Fruit fly (Drosophila melanogaster) whole organism, embryonic: ENCODE data around the gene Mlc2.

Experiments
- Ada2b ChIP-seq: fragments of 200-800 bp; sonication (Bioruptor generic); IDR thresholded peaks from 2 replicates; pipeline ENCODE4 v1.3.6; 2022; ENCODE audit warnings: missing biosample characterization, missing genetic modification characterization
- Bdp1 ChIP-seq: fragments of 200-800 bp; sonication (Bioruptor generic); optimal IDR thresholded peaks from 3 replicates; lab custom pipeline; 2016; ENCODE audit warnings: missing biosample characterization, missing genetic modification characterization
- C15 ChIP-seq: fragments of 200-800 bp; sonication (Bioruptor generic); IDR thresholded peaks from 3 replicates; pipeline ENCODE4 v1.3.6; 2022; ENCODE audit warnings: missing biosample characterization, missing genetic modification characterization
- CG10147 ChIP-seq: fragments of 200-800 bp; sonication (Bioruptor generic); optimal IDR thresholded peaks from 2 replicates; lab custom pipeline; 2019; ENCODE audit warnings: missing biosample characterization, mild to moderate bottlenecking, missing genetic modification characterization, moderate library complexity
- CG10462 ChIP-seq: fragments of 200-800 bp; sonication (Bioruptor generic); optimal IDR thresholded peaks from 2 replicates; lab custom pipeline; 2016; ENCODE audit warnings: missing biosample characterization, missing genetic modification characterization
- CG11504 ChIP-seq: fragments of 200-800 bp; sonication (Bioruptor generic); optimal IDR thresholded peaks from 3 replicates; lab custom pipeline; 2019; ENCODE audit warnings: missing biosample characterization, mild to moderate bottlenecking, missing genetic modification characterization, moderate library complexity
- CG11695 ChIP-seq: fragments of 200-800 bp; sonication (Bioruptor generic); IDR thresholded peaks from 3 replicates; pipeline ENCODE4 v1.3.6; 2022; ENCODE audit warnings: missing biosample characterization, missing genetic modification characterization
- CG15073 ChIP-seq: fragments of 200-800 bp; sonication (Bioruptor generic); optimal IDR thresholded peaks from 2 replicates; lab custom pipeline; 2016; ENCODE audit warnings: missing biosample characterization, missing genetic modification characterization
- CG15514 ChIP-seq: fragments of 200-800 bp; sonication (Bioruptor generic); optimal IDR thresholded peaks from 3 replicates; lab custom pipeline; 2017; ENCODE audit warnings: missing biosample characterization, missing genetic modification characterization, mild to moderate bottlenecking, moderate library complexity, missing genetic modification reagents
- CG17568 ChIP-seq: fragments of 200-800 bp; sonication (Bioruptor generic); optimal IDR thresholded peaks from 2 replicates; lab custom pipeline; 2018; ENCODE audit warnings: missing biosample characterization, mild to moderate bottlenecking, missing genetic modification characterization, moderate library complexity
- CG17612 ChIP-seq: fragments of 200-800 bp; sonication (Bioruptor generic); IDR thresholded peaks from 2 replicates; pipeline ENCODE4 v1.3.6; 2022; ENCODE audit warnings: missing biosample characterization, missing genetic modification characterization
- CG1792 ChIP-seq: fragments of 200-800 bp; sonication (Bioruptor generic); optimal IDR thresholded peaks from 2 replicates; lab custom pipeline; 2016; ENCODE audit warnings: missing biosample characterization, missing genetic modification characterization
- CG3065 ChIP-seq: fragments of 200-800 bp; sonication (Bioruptor generic); optimal IDR thresholded peaks from 2 replicates; lab custom pipeline; 2016; ENCODE audit warnings: missing biosample characterization, missing genetic modification characterization
- CG3847 ChIP-seq: fragments of 200-800 bp; sonication (Bioruptor generic); IDR thresholded peaks from 2 replicates; pipeline ENCODE4 v1.3.6; 2022; ENCODE audit warnings: missing biosample characterization, missing genetic modification characterization
- CG5180 ChIP-seq: fragments of 200-800 bp; sonication (Bioruptor generic); optimal IDR thresholded peaks from 3 replicates; lab custom pipeline; 2017; ENCODE audit warnings: missing biosample characterization, missing genetic modification characterization, mild to moderate bottlenecking, moderate library complexity, missing genetic modification reagents
- CG7745 ChIP-seq: fragments of 200-800 bp; sonication (Bioruptor generic); optimal IDR thresholded peaks from 2 replicates; lab custom pipeline; 2018; ENCODE audit warnings: missing biosample characterization, mild to moderate bottlenecking, missing genetic modification characterization, moderate library complexity
- CG8944 ChIP-seq: fragments of 200-800 bp; sonication (Bioruptor generic); optimal IDR thresholded peaks from 3 replicates; lab custom pipeline; 2016; ENCODE audit warnings: missing biosample characterization, missing genetic modification characterization
- D19B ChIP-seq: fragments of 200-800 bp; sonication (Bioruptor generic); optimal IDR thresholded peaks from 2 replicates; lab custom pipeline; 2017; ENCODE audit warnings: missing biosample characterization, mild to moderate bottlenecking, missing genetic modification characterization
- Dref ChIP-seq: fragments of 200-800 bp; sonication (Bioruptor generic); IDR thresholded peaks from 2 replicates; pipeline ENCODE4 v1.3.6; 2022; ENCODE audit warnings: missing biosample characterization, missing genetic modification characterization
- Drgx ChIP-seq: fragments of 200-800 bp; sonication (Bioruptor generic); IDR thresholded peaks from 2 replicates; pipeline ENCODE4 v1.3.6; 2022; ENCODE audit warnings: missing biosample characterization, missing genetic modification characterization
- E2f2 ChIP-seq: fragments of 200-800 bp; sonication (Bioruptor generic); IDR thresholded peaks from 2 replicates; pipeline ENCODE4 v1.3.6; 2022; ENCODE audit warnings: missing biosample characterization, missing genetic modification characterization
- Mad ChIP-seq: fragments of 200-800 bp; sonication (Bioruptor generic); optimal IDR thresholded peaks from 2 replicates; lab custom pipeline; 2016; ENCODE audit warnings: missing biosample characterization, missing genetic modification characterization
- Max ChIP-seq: fragments of 200-800 bp; sonication (Bioruptor generic); optimal IDR thresholded peaks from 2 replicates; lab custom pipeline; 2016; ENCODE audit warnings: missing biosample characterization, mild to moderate bottlenecking, missing genetic modification characterization
- Mrtf ChIP-seq: fragments of 200-800 bp; sonication (Bioruptor generic); IDR thresholded peaks from 3 replicates; pipeline ENCODE4 v1.3.6; 2022; ENCODE audit warnings: missing biosample characterization, missing genetic modification characterization
- Myb ChIP-seq: fragments of 200-800 bp; sonication (Bioruptor generic); optimal IDR thresholded peaks from 2 replicates; lab custom pipeline; 2016; ENCODE audit warnings: missing biosample characterization, missing genetic modification characterization
- Nf-YA ChIP-seq: fragments of 200-800 bp; sonication (Bioruptor generic); IDR thresholded peaks from 2 replicates; pipeline ENCODE4 v1.3.6; 2022; ENCODE audit warnings: missing biosample characterization, missing genetic modification characterization
- Pdp1 ChIP-seq, 2 experiments: fragments of 200-800 bp; sonication (Bioruptor generic); optimal IDR thresholded peaks; 3 replicates each; lab custom pipeline; 2016; ENCODE audit warnings: missing biosample characterization in 2 of 2, missing genetic modification characterization in 2 of 2, mild to moderate bottlenecking in 1 of 2, moderate library complexity in 1 of 2
- Side ChIP-seq: fragments of 200-800 bp; sonication (Bioruptor generic); optimal IDR thresholded peaks from 2 replicates; lab custom pipeline; 2016; ENCODE audit warnings: missing biosample characterization, missing genetic modification characterization
- Trl ChIP-seq, 3 experiments: fragments of >200 bp in 2 of 3; fragments of 200-800 bp in 1 of 3; sonication (Bioruptor generic) in 1 of 3; optimal IDR thresholded peaks; 2 replicates in 1 of 3; 3 replicates in 2 of 3; lab custom pipeline; 2016 to 2017; ENCODE audit warnings: missing biosample characterization in 1 of 3, missing genetic modification characterization in 1 of 3
- YL-1 ChIP-seq: fragments of 200-800 bp; sonication (Bioruptor generic); optimal IDR thresholded peaks from 3 replicates; lab custom pipeline; 2017; ENCODE audit warnings: missing biosample characterization, mild to moderate bottlenecking, missing genetic modification characterization
- amos ChIP-seq: fragments of 200-800 bp; sonication (Bioruptor generic); IDR thresholded peaks from 2 replicates; pipeline ENCODE4 v1.3.6; 2022; ENCODE audit warnings: missing biosample characterization, missing genetic modification characterization; ENCODE audit not compliant: partially characterized antibody
- ara ChIP-seq: fragments of 200-800 bp; sonication (Bioruptor generic); IDR thresholded peaks from 2 replicates; pipeline ENCODE4 v1.3.6; 2022; ENCODE audit warnings: missing biosample characterization, missing genetic modification characterization
- ato ChIP-seq: fragments of 200-800 bp; sonication (Bioruptor generic); IDR thresholded peaks from 2 replicates; pipeline ENCODE4 v1.3.6; 2022; ENCODE audit warnings: missing biosample characterization, missing genetic modification characterization; ENCODE audit not compliant: partially characterized antibody
- bbx ChIP-seq: fragments of 200-800 bp; sonication (Bioruptor generic); IDR thresholded peaks from 2 replicates; pipeline ENCODE4 v1.3.6; 2022; ENCODE audit warnings: missing biosample characterization, missing genetic modification characterization; ENCODE audit not compliant: partially characterized antibody
- bowl ChIP-seq: fragments of 200-800 bp; sonication (Bioruptor generic); IDR thresholded peaks from 2 replicates; pipeline ENCODE4 v1.3.6; 2022; ENCODE audit warnings: missing biosample characterization, missing genetic modification characterization
- dimm ChIP-seq: fragments of 200-800 bp; sonication (Bioruptor generic); IDR thresholded peaks from 2 replicates; pipeline ENCODE4 v1.3.6; 2022; ENCODE audit warnings: missing biosample characterization, missing genetic modification characterization
- eyg ChIP-seq: fragments of 200-800 bp; sonication (Bioruptor generic); optimal IDR thresholded peaks from 3 replicates; lab custom pipeline; 2016; ENCODE audit warnings: missing biosample characterization, missing genetic modification characterization
- gem ChIP-seq: fragments of 200-800 bp; sonication (Bioruptor generic); optimal IDR thresholded peaks from 2 replicates; lab custom pipeline; 2019; ENCODE audit warnings: missing biosample characterization, mild to moderate bottlenecking, missing genetic modification characterization, moderate library complexity
- gfzf ChIP-seq: fragments of 200-800 bp; sonication (Bioruptor generic); optimal IDR thresholded peaks from 2 replicates; lab custom pipeline; 2016; ENCODE audit warnings: missing biosample characterization, mild to moderate bottlenecking, missing genetic modification characterization, moderate library complexity
- ken ChIP-seq: fragments of 200-800 bp; sonication (Bioruptor generic); IDR thresholded peaks from 3 replicates; pipeline ENCODE4 v1.3.6; 2022; ENCODE audit warnings: missing biosample characterization, missing genetic modification characterization
- nerfin-2 ChIP-seq: fragments of 200-800 bp; sonication (Bioruptor generic); IDR thresholded peaks from 2 replicates; pipeline ENCODE4 v1.3.6; 2022; ENCODE audit warnings: missing biosample characterization, missing genetic modification characterization; ENCODE audit not compliant: partially characterized antibody
- pb ChIP-seq: fragments of 200-800 bp; sonication (Bioruptor generic); optimal IDR thresholded peaks from 3 replicates; lab custom pipeline; 2016; ENCODE audit warnings: missing biosample characterization, missing genetic modification characterization
- pnt ChIP-seq: fragments of 200-800 bp; sonication (Bioruptor generic); optimal IDR thresholded peaks from 3 replicates; lab custom pipeline; 2016; ENCODE audit warnings: missing biosample characterization, missing genetic modification characterization
- repo ChIP-seq: fragments of 200-800 bp; sonication (Bioruptor generic); optimal IDR thresholded peaks from 2 replicates; lab custom pipeline; 2016; ENCODE audit warnings: missing biosample characterization, missing genetic modification characterization
- seq ChIP-seq: fragments of 200-800 bp; sonication (Bioruptor generic); IDR thresholded peaks from 2 replicates; pipeline ENCODE4 v1.3.6; 2022; ENCODE audit warnings: missing biosample characterization, missing genetic modification characterization
- sna ChIP-seq: fragments of 200-800 bp; sonication (Bioruptor generic); IDR thresholded peaks from 2 replicates; pipeline ENCODE4 v1.3.6; 2022; ENCODE audit warnings: missing biosample characterization, missing genetic modification characterization; ENCODE audit not compliant: partially characterized antibody
- ttk ChIP-seq: fragments of 200-800 bp; sonication (Bioruptor generic); IDR thresholded peaks from 2 replicates; pipeline ENCODE4 v2.1.2; 2022; ENCODE audit warnings: missing biosample characterization, missing genetic modification characterization
- vvl ChIP-seq: fragments of 200-800 bp; sonication (Bioruptor generic); IDR thresholded peaks from 2 replicates; pipeline ENCODE4 v1.3.6; 2022; ENCODE audit warnings: missing biosample characterization, missing genetic modification characterization
- yki ChIP-seq: fragments of >200 bp; optimal IDR thresholded peaks from 3 replicates; lab custom pipeline; 2018
- zen2 ChIP-seq: fragments of 200-800 bp; sonication (Bioruptor generic); IDR thresholded peaks from 3 replicates; pipeline ENCODE4 v1.3.6; 2022; ENCODE audit warnings: missing biosample characterization, missing genetic modification characterization; ENCODE audit not compliant: partially characterized antibody
- zf30C ChIP-seq: fragments of 200-800 bp; sonication (Bioruptor generic); optimal IDR thresholded peaks from 3 replicates; lab custom pipeline; 2018; ENCODE audit warnings: missing biosample characterization, mild to moderate bottlenecking, missing genetic modification characterization

Mlc2 gene

dm6 chr3R:30166159-30166784 lies 8.1 kb downstream of the Mlc2 start, which contains the start of gene VhaAC45RP (continued):
- TF ChIP-seq dimm (GFP tag; lab: Robert Waterston, UW) (no peak), pnt (GFP tag; lab: Kevin White, UChicago) (no peak), Dref (peak; percentile 13; the same call in 1 of the 2 replicates), seq (GFP tag; lab: Robert Waterston, UW) (peak; percentile 44; the same call in 1 of the 2 replicates), Mrtf (GFP tag; lab: Robert Waterston, UW) (no peak), CG3065 (no peak), eyg (GFP tag; lab: Kevin White, UChicago) (no peak), CG17612 (GFP tag; lab: Robert Waterston, UW) (no peak), zf30C (no peak), CG15073 (GFP tag; lab: Kevin White, UChicago) (no peak), bowl (no peak), Nf-YA (GFP tag; lab: Robert Waterston, UW) (no peak), pb (GFP tag; lab: Kevin White, UChicago) (no peak), CG8944 (GFP tag; lab: Kevin White, UChicago) (no peak), Pdp1 (GFP tag; optimal IDR thresholded peaks at IDR 0.05; lab: Kevin White, UChicago) (peak in 1 of 2 experiments; percentile 20), CG7745 (tag; lab: Kevin White, UChicago) (no peak), ato (GFP tag; lab: Robert Waterston, UW) (no peak), Ada2b (GFP tag; lab: Robert Waterston, UW) (no peak), zen2 (GFP tag; lab: Robert Waterston, UW) (no peak), sna (GFP tag; lab: Robert Waterston, UW) (no peak), CG10462 (GFP tag; lab: Kevin White, UChicago) (no peak), repo (GFP tag; lab: Kevin White, UChicago) (no peak), Side (no peak), Max (GFP tag; lab: Kevin White, UChicago) (peak; percentile 9), gem (no peak), amos (GFP tag; lab: Robert Waterston, UW) (no peak), Trl (optimal IDR thresholded peaks at IDR 0.05; lab: Kevin White, UChicago) (no peak), Trl (GFP tag; optimal IDR thresholded peaks at IDR 0.05; lab: Kevin White, UChicago) (no peak), Mad (GFP tag; lab: Kevin White, UChicago) (no peak), YL-1 (GFP tag; lab: Kevin White, UChicago) (peak; percentile 70), ara (GFP tag; lab: Robert Waterston, UW) (no peak), CG17568 (GFP tag; lab: Kevin White, UChicago) (no peak), yki (lab: Kevin White, UChicago) (no peak), nerfin-2 (GFP tag; lab: Robert Waterston, UW) (no peak), gfzf (GFP tag; lab: Kevin White, UChicago) (no peak), Myb (peak; percentile 14), Bdp1 (GFP tag; lab: Kevin White, UChicago) (no peak), vvl (GFP tag; lab: Robert Waterston, UW) (no peak), bbx (GFP tag; lab: Robert Waterston, UW) (no peak), C15 (GFP tag; lab: Robert Waterston, UW) (no peak), CG5180 (GFP tag; lab: Kevin White, UChicago) (no peak), ttk (no peak), E2f2 (GFP tag; lab: Robert Waterston, UW) (no peak), ken (GFP tag; lab: Robert Waterston, UW) (no peak), CG3847 (GFP tag; lab: Robert Waterston, UW) (no peak), Drgx (GFP tag; lab: Robert Waterston, UW) (no peak), D19B (GFP tag; lab: Kevin White, UChicago) (no peak), CG11695 (GFP tag; lab: Robert Waterston, UW) (no peak), CG15514 (peak; percentile 2), CG10147 (GFP tag; lab: Kevin White, UChicago) (no peak), CG1792 (GFP tag; lab: Kevin White, UChicago) (no peak), CG11504 (tag; lab: Kevin White, UChicago) (no peak)
